Worm (Caenorhabditis elegans): ENCODE measurements around the gene mmab-1.

Gene mmab-1

DNA sequence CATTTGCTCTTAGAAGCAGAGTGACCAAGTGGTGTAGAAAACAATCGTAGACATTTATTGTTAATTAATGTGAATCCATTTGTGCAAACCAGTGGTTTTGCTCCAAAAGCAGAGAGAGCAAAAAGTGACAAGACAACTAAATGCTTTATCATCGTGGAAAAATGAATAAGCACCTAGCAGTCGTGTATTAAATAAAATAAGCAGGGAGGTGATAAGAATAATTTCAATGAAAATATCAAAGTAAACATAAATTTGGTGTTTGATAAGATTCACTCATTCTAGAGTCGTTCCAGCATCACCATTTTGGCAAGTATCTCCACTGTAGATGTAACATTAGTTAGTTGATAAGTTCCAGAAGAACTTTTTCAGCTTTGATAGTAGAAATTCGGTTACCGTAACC lies 34.6 kb downstream of the mmab-1 start, which contains the start of gene clec-6:
Gene clec-6, minus strand, starts transcription at position 154 of the 400 bp plus-strand sequence.
- TF ChIP-seq attf-5 (GFP tag; optimal IDR thresholded peaks at IDR 0.05) (no peak), sea-2 (GFP tag; IDR thresholded peaks at IDR 0.05) (no peak), mcd-1 (GFP tag; IDR thresholded peaks at IDR 0.05) (no peak), nhr-80 (tag; optimal IDR thresholded peaks at IDR 0.05) (peak; percentile 41), ccch-3 (GFP tag; optimal IDR thresholded peaks at IDR 0.05) (no peak), tbp1 (GFP tag; optimal IDR thresholded peaks at IDR 0.05) (no peak), aptf-3 (GFP tag; IDR thresholded peaks at IDR 0.05) (no peak), tbx-9 (tag; optimal IDR thresholded peaks at IDR 0.05; ENCODE audit: borderline replicate concordance) (no peak)

DNA sequence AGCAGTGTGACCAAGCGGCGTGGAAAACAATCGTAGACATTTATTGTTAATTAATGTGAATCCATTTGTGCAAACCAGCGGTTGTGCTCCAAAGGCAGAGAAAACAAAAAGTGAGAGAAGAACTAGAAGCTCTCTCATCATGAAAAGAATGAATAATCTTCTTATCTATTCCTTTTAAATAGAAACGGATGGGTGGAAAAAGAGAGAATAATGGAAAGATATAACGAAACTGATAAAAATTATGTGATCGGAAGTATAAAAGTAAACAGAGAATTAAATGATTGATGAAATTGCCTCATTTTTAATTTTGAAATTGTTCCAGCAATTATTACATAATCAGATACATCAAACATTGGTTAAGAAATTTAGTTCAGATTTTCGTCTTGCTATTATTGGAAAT lies 38.5 kb downstream of the mmab-1 start, which contains the start of gene clec-5:
Gene clec-5, minus strand, starts transcription at position 178 of the 400 bp plus-strand sequence.
- no peak for TF ChIP-seq D2030.7 (GFP tag; IDR thresholded peaks at IDR 0.05)
- TF ChIP-seq gei-17 (GFP tag; optimal IDR thresholded peaks at IDR 0.05), result no peak
- TF ChIP-seq attf-6 (GFP tag; IDR thresholded peaks at IDR 0.05), result no peak
- no peak for TF ChIP-seq madf-8 (GFP tag; conservative IDR thresholded peaks at IDR 0.05)
- no peak for TF ChIP-seq lin-40 (tag; optimal IDR thresholded peaks at IDR 0.05)
- no peak for TF ChIP-seq F10E7.11 (tag; optimal IDR thresholded peaks at IDR 0.05)
- TF ChIP-seq fkh-3 (tag; optimal IDR thresholded peaks at IDR 0.05), result no peak
- no peak for TF ChIP-seq lir-1 (GFP tag; conservative IDR thresholded peaks at IDR 0.05)
- TF ChIP-seq lin-26 (GFP tag; IDR thresholded peaks at IDR 0.05), result no peak
- TF ChIP-seq Y67H2A.10 (GFP tag; conservative IDR thresholded peaks at IDR 0.05), result no peak
- no peak for TF ChIP-seq ceh-91 (GFP tag; IDR thresholded peaks at IDR 0.05)
- no peak for TF ChIP-seq atf-7 (tag; optimal IDR thresholded peaks at IDR 0.05)
- no peak for TF ChIP-seq lin-54 (GFP tag; optimal IDR thresholded peaks at IDR 0.05)
- TF ChIP-seq T07F8.4 (tag; optimal IDR thresholded peaks at IDR 0.05), result no peak

- no peak for TF ChIP-seq bed-2 (GFP tag; IDR thresholded peaks at IDR 0.05)
- peak; percentile 32 for TF ChIP-seq nhr-80 (tag; optimal IDR thresholded peaks at IDR 0.05)
Measured at ce11 chrIII:4881955-4882354, 40.0 kb downstream of the mmab-1 start.

- TF ChIP-seq B0019.2 (GFP tag; conservative IDR thresholded peaks at IDR 0.05) (no peak), nfyb-1 (GFP tag; IDR thresholded peaks at IDR 0.05) (no peak), F49E8.2 (tag; optimal IDR thresholded peaks at IDR 0.05; ENCODE audit: insufficient read depth) (peak; percentile 36), madf-6 (GFP tag; IDR thresholded peaks at IDR 0.05) (peak; percentile 42; the same call in 1 of the 2 replicates), ztf-22 (GFP tag; optimal IDR thresholded peaks at IDR 0.05) (no peak), ztf-3 (GFP tag; optimal IDR thresholded peaks at IDR 0.05) (no peak), B0336.3 (GFP tag; IDR thresholded peaks at IDR 0.05) (0 out of 2 replicates have a peak, but pooled peaks have one; percentile 26), ekl-4 (GFP tag; IDR thresholded peaks at IDR 0.05) (0 out of 2 replicates have a peak, but pooled peaks have one; percentile 20), die-1 (tag; optimal IDR thresholded peaks at IDR 0.05) (no peak), Y53G8AR.9 (GFP tag; conservative IDR thresholded peaks at IDR 0.05) (0 out of 2 replicates have a peak, but pooled peaks have one; percentile 37), B0035.1 (tag; optimal IDR thresholded peaks at IDR 0.05) (no peak), zfh-2 (GFP tag; conservative IDR thresholded peaks at IDR 0.05) (no peak), xnd-1 (tag; optimal IDR thresholded peaks at IDR 0.05) (peak; percentile 11), C17E4.6 (GFP tag; IDR thresholded peaks at IDR 0.05) (no peak)
Measured at ce11 chrIII:4879445-4879844, 42.5 kb downstream of the mmab-1 start, which contains the start of gene C35D10.1. C35D10.1 (plus strand) TSS chrIII:4879745.

Data from whole organism, young adult.